Worm (Caenorhabditis elegans) whole organism, L2 larva: ENCODE data around the gene acr-14.
A peak's percentile ranks its signal among the peaks of the same experiment; 100 is the strongest.

Experiments used
- C34F6.9 ChIP-seq: fragments of 150-350 bp; optimal IDR thresholded peaks from 2 replicates; lab custom pipeline; 2014; ENCODE audit warnings: missing biosample characterization, missing genetic modification characterization
- F13H6.1 ChIP-seq: sonication (generic microtip); optimal IDR thresholded peaks from 2 replicates; lab custom pipeline; 2016; ENCODE audit warnings: missing genetic modification characterization, missing compliant biosample characterization
- R02D3.7 ChIP-seq: fragments of 150-350 bp; optimal IDR thresholded peaks from 2 replicates; lab custom pipeline; 2014; ENCODE audit warnings: missing biosample characterization, missing genetic modification characterization
- Y55F3AM.14 ChIP-seq: fragments of 200-800 bp; sonication (Bioruptor generic); optimal IDR thresholded peaks from 2 replicates; lab custom pipeline; 2018; ENCODE audit warnings: mild to moderate bottlenecking, missing genetic modification characterization, missing compliant biosample characterization
- alr-1 ChIP-seq: fragments of 150-350 bp; optimal IDR thresholded peaks from 2 replicates; lab custom pipeline; 2014; ENCODE audit warnings: missing biosample characterization, missing genetic modification characterization
- blmp-1 ChIP-seq: sonication (generic microtip); optimal IDR thresholded peaks from 2 replicates; lab custom pipeline; 2017; ENCODE audit warnings: missing genetic modification characterization, mild to moderate bottlenecking, missing compliant biosample characterization, antibody characterized with exemption, moderate library complexity; ENCODE audit not compliant: insufficient read depth
- ceh-16 ChIP-seq: fragments of 150-350 bp; optimal IDR thresholded peaks from 2 replicates; lab custom pipeline; 2014; ENCODE audit warnings: missing biosample characterization, missing genetic modification characterization
- ceh-82 ChIP-seq: fragments of 150-350 bp; optimal IDR thresholded peaks from 2 replicates; lab custom pipeline; 2014; ENCODE audit warnings: missing biosample characterization, missing genetic modification characterization
- dmd-4 ChIP-seq: sonication (generic microtip); optimal IDR thresholded peaks from 2 replicates; lab custom pipeline; 2017; ENCODE audit warnings: missing biosample characterization, missing genetic modification characterization
- egl-27 ChIP-seq: sonication (generic microtip); optimal IDR thresholded peaks from 3 replicates; lab custom pipeline; 2017; ENCODE audit warnings: missing biosample characterization, missing genetic modification reagents, missing genetic modification characterization
- elt-3 ChIP-seq: sonication (generic microtip); optimal IDR thresholded peaks from 2 replicates; lab custom pipeline; 2017; ENCODE audit warnings: missing biosample characterization, missing genetic modification characterization
- fos-1 ChIP-seq: fragments of 150-350 bp; optimal IDR thresholded peaks from 2 replicates; lab custom pipeline; 2014; ENCODE audit warnings: missing biosample characterization, missing genetic modification characterization
- lin-13 ChIP-seq: fragments of 150-350 bp; optimal IDR thresholded peaks from 2 replicates; lab custom pipeline; 2014; ENCODE audit warnings: missing biosample characterization, missing genetic modification reagents, missing genetic modification characterization
- mbf-1 ChIP-seq: sonication (generic microtip); optimal IDR thresholded peaks from 2 replicates; lab custom pipeline; 2017; ENCODE audit warnings: missing biosample characterization, missing genetic modification characterization
- mdl-1 ChIP-seq, 2 experiments: fragments of 150-350 bp in 1 of 2; sonication (generic microtip) in 1 of 2; optimal IDR thresholded peaks; 2 replicates each; lab custom pipeline; 2017; ENCODE audit warnings: missing biosample characterization in 2 of 2, missing genetic modification characterization in 2 of 2
- nhr-10 ChIP-seq: sonication (generic microtip); optimal IDR thresholded peaks from 2 replicates; lab custom pipeline; 2017; ENCODE audit warnings: missing biosample characterization, missing genetic modification characterization
- nhr-11 ChIP-seq: fragments of 150-350 bp; optimal IDR thresholded peaks from 2 replicates; lab custom pipeline; 2014; ENCODE audit warnings: missing biosample characterization, missing genetic modification characterization
- nhr-12 ChIP-seq: fragments of 150-350 bp; optimal IDR thresholded peaks from 2 replicates; lab custom pipeline; 2014; ENCODE audit warnings: missing biosample characterization, missing genetic modification characterization
- nhr-23 ChIP-seq: fragments of 150-350 bp; optimal IDR thresholded peaks from 2 replicates; lab custom pipeline; 2014; ENCODE audit warnings: missing biosample characterization, missing genetic modification reagents, missing genetic modification characterization
- nhr-6 ChIP-seq: fragments of 150-350 bp; optimal IDR thresholded peaks from 2 replicates; lab custom pipeline; 2014; ENCODE audit warnings: missing biosample characterization, missing genetic modification characterization
- peb-1 ChIP-seq: fragments of 150-350 bp; optimal IDR thresholded peaks from 2 replicates; lab custom pipeline; 2014; ENCODE audit warnings: missing biosample characterization, missing genetic modification characterization
- sem-4 ChIP-seq: fragments of 150-350 bp; optimal IDR thresholded peaks from 2 replicates; lab custom pipeline; 2014; ENCODE audit warnings: missing biosample characterization, missing genetic modification reagents, missing genetic modification characterization
- skn-1 ChIP-seq: sonication (generic microtip); optimal IDR thresholded peaks from 2 replicates; lab custom pipeline; 2017; ENCODE audit warnings: missing biosample characterization, missing genetic modification characterization
- unc-39 ChIP-seq: fragments of 150-350 bp; optimal IDR thresholded peaks from 2 replicates; lab custom pipeline; 2014; ENCODE audit warnings: missing biosample characterization, missing genetic modification characterization
- unc-55 ChIP-seq: fragments of 150-350 bp; sonication (generic microtip); optimal IDR thresholded peaks from 3 replicates; lab custom pipeline; 2014; ENCODE audit warnings: missing biosample characterization, missing genetic modification reagents, missing genetic modification characterization
- unc-62 ChIP-seq: fragments of 150-350 bp; optimal IDR thresholded peaks from 2 replicates; lab custom pipeline; 2014; ENCODE audit warnings: missing biosample characterization, missing genetic modification reagents, missing genetic modification characterization
- zag-1 ChIP-seq: fragments of 150-350 bp; optimal IDR thresholded peaks from 2 replicates; lab custom pipeline; 2014; ENCODE audit warnings: missing biosample characterization, missing genetic modification characterization
- ztf-1 ChIP-seq: fragments of 200-800 bp; sonication (Bioruptor generic); conservative IDR thresholded peaks from 2 replicates; pipeline ENCODE4 v1.3.6; 2022; ENCODE audit warnings: missing genetic modification characterization, missing compliant biosample characterization
- ztf-4 ChIP-seq: fragments of 150-350 bp; optimal IDR thresholded peaks from 2 replicates; lab custom pipeline; 2014; ENCODE audit warnings: missing biosample characterization, missing genetic modification characterization

Gene acr-14

DNA sequence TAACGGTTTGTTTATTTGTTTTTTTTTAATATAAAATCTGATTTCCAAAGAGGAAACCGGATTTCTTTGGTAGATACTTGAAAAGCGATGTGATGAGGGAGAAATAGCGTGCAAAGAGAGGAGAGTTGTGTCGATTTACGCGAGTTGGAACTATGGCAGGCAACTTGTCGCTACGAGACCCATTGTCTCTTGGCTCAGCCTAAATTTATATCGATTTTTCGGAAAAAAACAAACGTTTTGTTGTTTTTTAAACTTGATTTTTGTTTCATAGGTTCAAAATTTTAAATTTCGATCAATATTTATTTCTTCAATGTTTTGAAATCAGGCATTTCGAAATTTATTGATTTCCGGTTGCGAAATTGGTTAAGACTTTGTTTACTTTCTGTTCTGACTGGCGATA is 39.4 kb upstream of the acr-14 start, which contains the start of gene M110.3 (continued):
- TF ChIP-seq nhr-11 (tag; lab: Kevin White, UChicago) (no peak), mbf-1 (tag; lab: Kevin White, UChicago) (no peak), R02D3.7 (tag; lab: Kevin White, UChicago) (peak; percentile 75), nhr-23 (tag; lab: Kevin White, UChicago) (no peak), ztf-1 (GFP tag; lab: Robert Waterston, UW) (no peak), nhr-12 (tag; lab: Kevin White, UChicago) (no peak), lin-13 (GFP tag; lab: Kevin White, UChicago) (no peak), egl-27 (tag; lab: Kevin White, UChicago) (no peak), zag-1 (no peak), unc-55 (GFP tag; lab: Kevin White, UChicago) (peak; percentile 70), dmd-4 (tag; lab: Kevin White, UChicago) (no peak), nhr-10 (tag; lab: Kevin White, UChicago) (no peak), peb-1 (tag; lab: Kevin White, UChicago) (no peak), ztf-4 (tag; lab: Kevin White, UChicago) (no peak), unc-39 (tag; lab: Kevin White, UChicago) (no peak), blmp-1 (tag; lab: Kevin White, UChicago) (no peak), C34F6.9 (peak; percentile 84)

DNA sequence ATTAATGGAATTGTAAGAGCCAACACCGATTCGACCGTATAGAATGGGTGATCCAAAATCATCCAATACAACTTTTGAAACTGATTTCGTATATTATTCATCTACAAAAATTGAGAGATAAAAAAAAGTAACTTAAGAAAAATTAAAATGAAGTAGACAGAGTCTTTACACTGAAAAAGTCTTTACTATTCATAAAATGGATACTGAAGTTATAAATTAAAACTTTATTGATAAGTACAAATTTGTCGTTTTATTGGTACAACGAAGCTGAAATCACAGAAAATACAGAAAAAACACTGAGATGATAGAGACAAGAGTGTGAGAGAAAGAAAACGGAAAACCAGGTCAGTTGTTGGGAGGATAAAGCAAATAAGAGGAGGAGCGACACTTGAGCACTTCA is 37.4 kb upstream of the acr-14 start, which contains the start of gene M110.10:
Gene M110.10, minus strand, starts transcription at position 101 of the 400 bp plus-strand sequence.
- TF ChIP-seq Y55F3AM.14 (GFP tag; lab: Kevin White, UChicago), result no peak

DNA sequence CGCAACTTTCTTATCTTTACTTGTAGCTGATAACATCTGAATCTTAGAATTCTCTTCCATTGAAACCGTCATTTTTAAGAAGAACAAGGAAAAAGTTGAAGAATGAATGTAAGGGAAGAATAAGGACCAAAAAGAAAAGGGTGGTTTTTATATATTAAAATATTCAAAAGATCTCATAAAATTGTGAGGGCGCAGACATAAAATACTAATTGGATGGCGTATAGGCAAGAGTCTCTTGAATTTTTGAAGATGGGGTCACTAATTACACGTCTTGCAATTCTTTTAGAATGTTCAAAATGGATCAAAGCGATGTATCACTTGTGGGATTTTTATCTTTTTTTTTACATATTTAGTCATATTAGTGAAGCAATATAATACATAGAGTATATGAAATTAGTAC is 35.7 kb upstream of the acr-14 start, which contains the start of gene twk-3:
Gene twk-3, minus strand, starts transcription at position 101 of the 400 bp plus-strand sequence.
- no peak for TF ChIP-seq peb-1 (tag; lab: Kevin White, UChicago)

DNA sequence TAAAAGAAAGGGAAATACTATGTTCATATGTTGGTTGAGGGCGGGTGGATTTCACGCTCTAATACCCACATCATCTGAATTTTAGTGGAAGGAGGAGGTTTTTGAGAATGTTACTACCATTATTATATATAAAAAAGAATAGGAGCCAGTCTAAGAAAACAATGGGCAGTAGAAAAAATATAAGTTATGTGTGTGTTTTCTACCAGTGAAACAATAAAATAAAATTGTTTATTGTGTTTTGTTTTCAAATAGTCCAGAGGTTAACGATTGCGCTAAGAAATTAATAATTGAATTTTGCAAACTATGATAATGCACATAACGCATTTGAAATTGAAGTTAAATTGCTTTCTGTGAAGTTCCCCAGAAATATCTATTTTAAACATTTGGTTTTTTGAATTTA is 32.5 kb upstream of the acr-14 start, which contains the start of gene M110.8:
Gene M110.8, minus strand, starts transcription at position 101 of the 400 bp plus-strand sequence.
- no peak for TF ChIP-seq zag-1

DNA sequence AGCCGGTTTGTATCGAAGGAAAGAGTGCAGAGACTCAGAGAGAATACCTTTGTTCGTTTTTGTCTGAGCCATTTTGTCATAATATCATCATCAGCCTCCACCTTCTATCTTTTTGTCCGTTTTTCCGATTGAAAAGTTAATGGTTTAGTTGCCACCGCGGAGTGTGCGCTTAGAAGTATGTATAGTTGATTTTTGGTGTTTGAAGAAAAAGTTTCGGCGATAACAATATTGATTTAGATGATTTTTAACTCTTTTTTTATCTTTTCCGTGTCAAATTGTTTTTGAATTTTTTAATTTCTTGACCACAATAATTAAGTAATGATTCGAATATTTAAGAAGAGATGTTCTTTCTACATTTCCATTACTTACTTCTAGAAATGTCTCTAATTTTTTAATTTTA is 28.6 kb upstream of the acr-14 start:
- TF ChIP-seq fos-1 (tag; lab: Kevin White, UChicago) (peak; percentile 40), skn-1 (tag; lab: Kevin White, UChicago) (peak; percentile 70), zag-1 (no peak), nhr-6 (tag; lab: Kevin White, UChicago) (no peak), peb-1 (tag; lab: Kevin White, UChicago) (no peak)

DNA sequence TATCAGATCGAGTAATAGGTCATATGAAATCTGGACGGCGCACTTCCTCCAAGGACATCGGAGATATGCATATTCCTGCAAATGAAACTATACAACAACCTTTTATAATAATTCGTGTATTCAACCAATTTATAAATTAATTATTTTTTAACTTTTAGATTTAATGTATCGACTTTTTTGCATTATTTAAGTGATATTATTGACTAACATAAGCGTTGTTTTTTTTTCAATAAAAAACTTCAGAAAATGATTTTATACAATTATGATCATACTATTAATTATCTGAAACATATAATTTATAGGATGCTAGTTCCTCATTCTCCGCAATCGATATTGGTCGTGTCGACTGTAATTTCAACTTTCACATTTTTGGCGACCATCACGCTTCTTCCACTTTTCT is 27.0 kb upstream of the acr-14 start, which contains the start of gene col-76:
Gene col-76, plus strand, starts transcription at position 301 of the 400 bp plus-strand sequence.
- TF ChIP-seq alr-1, result no peak

DNA sequence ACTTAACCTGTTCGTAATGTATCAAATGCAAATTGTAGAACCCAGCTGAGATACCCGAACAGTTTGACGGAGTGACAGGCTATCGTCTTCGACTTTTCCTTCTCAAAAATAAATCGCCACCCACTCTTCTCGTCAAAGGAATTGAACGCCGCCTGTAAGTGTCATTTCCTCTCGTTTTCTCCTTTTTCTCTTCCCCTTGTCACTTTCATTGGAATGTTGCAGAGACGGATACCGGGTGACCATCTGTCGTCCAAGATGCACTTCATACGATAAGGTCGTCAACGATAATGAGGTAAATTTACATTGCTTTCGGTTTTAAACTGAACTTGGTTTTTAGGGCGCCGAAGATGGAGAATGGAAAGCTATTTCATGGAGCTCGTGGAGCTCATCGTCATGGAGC is 22.8 kb upstream of the acr-14 start:
- no peak for TF ChIP-seq elt-3 (tag; lab: Kevin White, UChicago)
- peak; percentile 88 for TF ChIP-seq blmp-1 (tag; lab: Kevin White, UChicago)

DNA sequence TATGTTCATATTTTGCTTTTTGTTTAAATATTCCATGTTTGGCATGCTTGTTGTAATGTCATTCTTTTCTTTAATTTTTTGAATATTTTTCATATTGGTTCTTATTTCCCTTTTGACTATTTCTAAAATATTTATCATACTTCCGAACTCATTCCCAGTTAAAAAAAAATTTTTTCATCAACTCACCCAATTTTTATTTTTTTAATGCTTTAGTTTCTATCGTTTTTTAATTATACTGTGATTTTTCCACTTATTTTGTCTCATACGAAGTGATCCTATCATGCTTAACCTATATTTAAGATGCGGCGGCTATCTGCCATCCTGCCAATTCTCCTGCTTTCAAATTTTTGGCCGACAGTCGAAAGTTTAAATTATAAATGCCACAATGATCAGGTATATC is 21.5 kb upstream of the acr-14 start, which contains the start of gene qua-1:
Gene qua-1, plus strand, starts transcription at position 301 of the 400 bp plus-strand sequence.
- TF ChIP-seq unc-55 (GFP tag; lab: Kevin White, UChicago), result no peak
- no peak for TF ChIP-seq zag-1
- no peak for TF ChIP-seq sem-4 (tag; lab: Kevin White, UChicago)
- TF ChIP-seq ztf-4 (tag; lab: Kevin White, UChicago), result no peak
- no peak for TF ChIP-seq ceh-82 (tag; lab: Kevin White, UChicago)
- TF ChIP-seq alr-1, result no peak
- no peak for TF ChIP-seq elt-3 (tag; lab: Kevin White, UChicago)
- TF ChIP-seq ceh-16 (tag; lab: Kevin White, UChicago), result no peak
- no peak for TF ChIP-seq mbf-1 (tag; lab: Kevin White, UChicago)
- no peak for TF ChIP-seq nhr-11 (tag; lab: Kevin White, UChicago)
- TF ChIP-seq mdl-1 (tag; optimal IDR thresholded peaks at IDR 0.05; lab: Kevin White, UChicago), result no peak
- TF ChIP-seq F13H6.1 (tag; lab: Kevin White, UChicago), result no peak
- TF ChIP-seq unc-62 (GFP tag; lab: Kevin White, UChicago), result no peak
